Fruit fly (Drosophila melanogaster): ENCODE measurements around the gene Nup154.

Nup154 gene

dm6 chr2L:11053018-11053807 lies 48.6 kb downstream of the Nup154 start (continued):
- TF ChIP-seq Vsx1 (GFP tag; optimal IDR thresholded peaks at IDR 0.05), result peak; percentile 15
- TF ChIP-seq CG15269 (tag; optimal IDR thresholded peaks at IDR 0.05), result peak; percentile 37
- TF ChIP-seq gce (GFP tag; IDR thresholded peaks at IDR 0.05), result peak; percentile 13; the same call in 1 of the 3 replicates
- TF ChIP-seq CG11560 (tag; IDR thresholded peaks at IDR 0.05), result no peak
- 0 out of 2 replicates have a peak, but pooled peaks have one; percentile 15 for TF ChIP-seq E2f1 (GFP tag; IDR thresholded peaks at IDR 0.05)
- peak; percentile 46 for TF ChIP-seq lmd (GFP tag; IDR thresholded peaks at IDR 0.05)

dm6 chr2L:11056791-11057332 lies 52.2 kb downstream of the Nup154 start:
- no peak for TF ChIP-seq CG17568 (GFP tag; optimal IDR thresholded peaks at IDR 0.05)
- TF ChIP-seq kni (GFP tag; optimal IDR thresholded peaks at IDR 0.05), result peak; percentile 8
- no peak for TF ChIP-seq bigmax (GFP tag; optimal IDR thresholded peaks at IDR 0.05)
- no peak for TF ChIP-seq pros (GFP tag; optimal IDR thresholded peaks at IDR 0.05)
- TF ChIP-seq Gug (GFP tag; IDR thresholded peaks at IDR 0.05), result no peak
- no peak for TF ChIP-seq CG3838 (GFP tag; optimal IDR thresholded peaks at IDR 0.05)
- peak; percentile 91 for TF ChIP-seq cwo (GFP tag; optimal IDR thresholded peaks at IDR 0.05)
- no peak for TF ChIP-seq CG9932 (GFP tag; IDR thresholded peaks at IDR 0.05)
- peak; percentile 76 for TF ChIP-seq grn (GFP tag; optimal IDR thresholded peaks at IDR 0.05)
- TF ChIP-seq kay (GFP tag; optimal IDR thresholded peaks at IDR 0.05), result no peak
- TF ChIP-seq corto (GFP tag; optimal IDR thresholded peaks at IDR 0.05), result no peak
- TF ChIP-seq CG4424 (GFP tag; optimal IDR thresholded peaks at IDR 0.05), result no peak
- no peak for TF ChIP-seq D (optimal IDR thresholded peaks at IDR 0.05)
- no peak for TF ChIP-seq D (GFP tag; optimal IDR thresholded peaks at IDR 0.05)
- peak; percentile 51 for TF ChIP-seq CG3163 (GFP tag; optimal IDR thresholded peaks at IDR 0.05)
- TF ChIP-seq Pdp1 (GFP tag; optimal IDR thresholded peaks at IDR 0.05), result peak in 1 of 2 experiments; percentile 59
- no peak for TF ChIP-seq Trl (optimal IDR thresholded peaks at IDR 0.05)
- TF ChIP-seq Trl (GFP tag; optimal IDR thresholded peaks at IDR 0.05), result no peak
- no peak for TF ChIP-seq CG9437 (GFP tag; optimal IDR thresholded peaks at IDR 0.05)
- no peak for TF ChIP-seq NK7.1 (GFP tag; optimal IDR thresholded peaks at IDR 0.05)
- no peak for TF ChIP-seq Med (GFP tag)
- no peak for TF ChIP-seq CG14667 (GFP tag; IDR thresholded peaks at IDR 0.05)
- 0 out of 2 replicates have a peak, but pooled peaks have one; percentile 6 for TF ChIP-seq sim (GFP tag; IDR thresholded peaks at IDR 0.05)
- no peak for TF ChIP-seq CG12104 (GFP tag; optimal IDR thresholded peaks at IDR 0.05)
- no peak for TF ChIP-seq slou (GFP tag; optimal IDR thresholded peaks at IDR 0.05)
- no peak for TF ChIP-seq Six4 (GFP tag; optimal IDR thresholded peaks at IDR 0.05)
- TF ChIP-seq sisA (GFP tag; IDR thresholded peaks at IDR 0.05), result no peak
- no peak for TF ChIP-seq shn (GFP tag; optimal IDR thresholded peaks at IDR 0.05)
- TF ChIP-seq emc (GFP tag; optimal IDR thresholded peaks at IDR 0.05), result no peak
- 0 out of 2 replicates have a peak, but pooled peaks have one; percentile 36 for TF ChIP-seq Adf1 (GFP tag; IDR thresholded peaks at IDR 0.05)
- TF ChIP-seq Ets97D (GFP tag; optimal IDR thresholded peaks at IDR 0.05), result no peak
- no peak for TF ChIP-seq CG6689 (GFP tag; IDR thresholded peaks at IDR 0.05)
- peak in 1 of 2 experiments; percentile 5 for TF ChIP-seq Hr78 (GFP tag; optimal IDR thresholded peaks at IDR 0.05)
- no peak for TF ChIP-seq CG15696 (tag; optimal IDR thresholded peaks at IDR 0.05)
- no peak for TF ChIP-seq croc (GFP tag; conservative IDR thresholded peaks at IDR 0.05)
- no peak for TF ChIP-seq CG32532 (GFP tag; IDR thresholded peaks at IDR 0.05)
